Worm (Caenorhabditis elegans): ENCODE measurements around the gene tag-65.

DNA sequence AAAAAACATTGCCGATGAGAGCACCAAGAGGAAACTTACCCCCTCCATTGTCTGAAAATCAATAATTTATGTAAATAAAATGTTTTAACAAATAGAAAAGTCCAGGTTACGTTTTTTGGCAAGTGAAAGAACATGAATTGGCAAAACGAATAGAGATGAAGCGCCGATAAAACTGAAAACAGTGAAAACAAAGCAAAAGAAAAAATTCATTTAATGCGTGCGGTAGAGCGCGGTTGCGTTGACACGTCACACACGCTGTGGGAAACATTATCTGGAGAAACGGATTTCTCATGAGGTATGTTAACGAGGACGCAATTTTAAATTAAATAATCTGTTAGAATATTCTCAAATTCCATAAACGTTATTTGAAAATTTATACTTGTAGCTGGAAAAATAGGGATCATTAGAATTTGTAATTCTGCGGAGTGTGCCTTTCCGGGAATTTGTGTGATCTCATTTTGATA is 36.9 kb upstream of the tag-65 start, which contains the start of gene zipt-9:
- no peak for TF ChIP-seq nhr-237 (tag; optimal IDR thresholded peaks at IDR 0.05)
- TF ChIP-seq ama-1 (optimal IDR thresholded peaks at IDR 0.05): no peak
- peak; percentile 77 for TF ChIP-seq T20F7.1 (GFP tag; optimal IDR thresholded peaks at IDR 0.05)
- no peak for TF ChIP-seq ctbp-1 (GFP tag; IDR thresholded peaks at IDR 0.05)
- TF ChIP-seq tra-1 (GFP tag; IDR thresholded peaks at IDR 0.05): no peak
- TF ChIP-seq mep-1 (tag; optimal IDR thresholded peaks at IDR 0.05): peak; percentile 81
- TF ChIP-seq egl-43 (GFP tag; IDR thresholded peaks at IDR 0.05): no peak
- no peak for TF ChIP-seq skn-1 (tag; optimal IDR thresholded peaks at IDR 0.05)
- TF ChIP-seq mdl-1 (tag; optimal IDR thresholded peaks at IDR 0.05): no peak

Data from whole organism, L4 larva.